Worm (Caenorhabditis elegans): ENCODE measurements around the gene unc-112.

ce11 chrV:14645817-14646789 is 50.4 kb downstream of the unc-112 start, which contains the start of the genes rfc-1 and pmp-3:
- no peak for TF ChIP-seq ceh-39 (tag; optimal IDR thresholded peaks at IDR 0.05)
- no peak for TF ChIP-seq drap-1 (GFP tag; optimal IDR thresholded peaks at IDR 0.05)
